Fruit fly (Drosophila melanogaster) whole organism, adult: ENCODE data around the gene CG4186.

Experiments
- CG7101 ChIP-seq: fragments of 200-800 bp; sonication (Bioruptor generic); optimal IDR thresholded peaks from 2 replicates; lab custom pipeline; 2018; ENCODE audit warnings: missing biosample characterization, mild to moderate bottlenecking, missing genetic modification characterization, moderate library complexity
- toe ChIP-seq: fragments of 200-800 bp; sonication (Bioruptor generic); optimal IDR thresholded peaks from 2 replicates; lab custom pipeline; 2016; ENCODE audit warnings: missing biosample characterization, missing genetic modification characterization

- TF ChIP-seq CG7101 (tag; lab: Kevin White, UChicago) (no peak), toe (no peak)
Observed at dm6 chr3L:20772647-20773015, 3.2 kb downstream of the CG4186 start.
